Fruit fly (Drosophila melanogaster): ENCODE measurements around the gene CG13116.

DNA sequence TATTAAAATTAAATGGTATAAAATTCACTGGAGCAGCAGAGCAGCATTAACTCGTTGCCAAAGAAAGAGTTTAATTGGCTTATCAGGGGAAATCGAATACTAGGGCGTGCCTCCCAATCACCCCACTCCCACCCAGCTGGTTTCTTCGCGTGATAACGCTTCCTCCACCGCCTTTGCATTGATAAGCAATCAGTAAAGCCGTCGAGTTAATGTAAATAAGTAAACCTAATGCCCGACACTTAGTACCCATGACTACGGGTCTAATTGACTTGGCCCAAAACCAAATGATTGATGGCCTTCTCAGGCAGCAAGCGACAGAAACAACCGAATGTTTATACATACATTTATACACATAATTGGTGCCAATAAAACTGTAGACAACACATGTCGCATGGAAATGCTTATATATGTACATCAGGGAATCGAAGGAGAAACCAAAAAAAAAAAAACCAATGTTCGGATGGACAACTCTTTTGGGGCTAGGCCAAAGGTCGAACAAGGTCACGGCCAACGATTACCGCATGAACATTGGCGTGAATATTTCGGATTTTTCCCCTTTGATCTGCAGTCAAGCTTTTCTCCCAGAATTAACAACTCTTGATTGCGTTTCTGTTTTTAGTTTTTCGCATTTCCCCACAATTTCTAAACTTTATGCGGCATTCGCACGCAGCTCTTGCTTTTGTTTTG lies 35.7 kb upstream of the CG13116 start:
- TF ChIP-seq CG8478 (optimal IDR thresholded peaks at IDR 0.05), result no peak
- TF ChIP-seq CTCF (optimal IDR thresholded peaks at IDR 0.05), result no peak

Measured in S2 (cell line).